Fruit fly (Drosophila melanogaster): Measurements from ENCODE around the gene Trmt112.

Trmt112 gene

DNA sequence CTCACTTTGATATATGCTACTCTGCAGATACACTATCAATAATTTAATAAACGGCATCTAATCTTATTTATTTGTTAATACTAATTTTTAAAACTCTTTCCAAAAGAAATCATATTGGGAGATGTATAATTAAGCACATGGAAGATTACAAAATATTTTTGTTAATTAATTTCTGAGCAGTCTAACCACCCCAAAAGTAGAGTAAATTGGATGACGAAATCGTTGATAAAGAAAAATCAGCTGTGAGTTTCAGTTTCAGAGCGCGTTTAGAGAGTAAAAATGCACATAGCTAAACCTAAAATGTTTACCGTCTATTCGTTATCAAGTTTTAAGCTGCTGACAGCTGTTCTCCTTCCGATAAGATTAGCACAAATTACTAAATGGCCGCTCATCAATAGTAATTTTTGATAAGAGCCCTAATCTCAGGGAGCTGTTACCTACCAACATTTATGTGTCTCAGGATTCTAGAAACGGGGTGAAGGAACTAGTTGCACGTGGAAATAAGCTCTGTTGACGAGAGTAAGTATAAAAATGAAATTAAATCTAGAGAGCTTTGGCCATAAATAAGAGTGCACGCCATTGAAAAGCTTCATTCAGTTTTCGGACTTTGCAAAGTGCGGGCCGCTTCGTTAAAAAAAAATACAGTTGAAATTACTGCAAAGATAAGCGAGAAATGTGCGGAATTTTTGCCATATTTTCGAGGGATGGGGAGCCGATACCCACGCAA lies 43.9 kb downstream of the Trmt112 start, which contains the start of the genes chb and AsnS (continued):
- TF ChIP-seq CG10431 (GFP tag; optimal IDR thresholded peaks at IDR 0.05) (no peak), ro (GFP tag; IDR thresholded peaks at IDR 0.05) (peak; percentile 62), ERR (GFP tag; optimal IDR thresholded peaks at IDR 0.05) (peak; percentile 36), gfzf (GFP tag; optimal IDR thresholded peaks at IDR 0.05) (no peak), nerfin-1 (tag; optimal IDR thresholded peaks at IDR 0.05) (peak; percentile 80), CG11398 (GFP tag; optimal IDR thresholded peaks at IDR 0.05) (peak; percentile 10), schlank (tag; optimal IDR thresholded peaks at IDR 0.05) (peak; percentile 74), CG8944 (GFP tag; optimal IDR thresholded peaks at IDR 0.05) (peak; percentile 59), TFAM (GFP tag; optimal IDR thresholded peaks at IDR 0.05) (no peak), CG11085 (GFP tag; IDR thresholded peaks at IDR 0.05) (peak; percentile 88), tna (GFP tag; IDR thresholded peaks at IDR 0.05; ENCODE audit: partially characterized antibody) (no peak), D19A (tag; optimal IDR thresholded peaks at IDR 0.05) (peak; percentile 99), Atf3 (GFP tag; optimal IDR thresholded peaks at IDR 0.05) (peak; percentile 51), CG15011 (GFP tag; optimal IDR thresholded peaks at IDR 0.05) (peak; percentile 80), nmo (GFP tag; optimal IDR thresholded peaks at IDR 0.05) (peak; percentile 94), CG2875 (GFP tag; optimal IDR thresholded peaks at IDR 0.05) (peak; percentile 62), Camta (GFP tag; optimal IDR thresholded peaks at IDR 0.05) (peak; percentile 81), CG18599 (GFP tag; optimal IDR thresholded peaks at IDR 0.05) (peak; percentile 87), Jarid2 (GFP tag; optimal IDR thresholded peaks at IDR 0.05) (no peak), CG13624 (GFP tag; optimal IDR thresholded peaks at IDR 0.05) (peak; percentile 79), B-H1 (GFP tag; IDR thresholded peaks at IDR 0.05) (peak; percentile 90), dmrt99B (tag; optimal IDR thresholded peaks at IDR 0.05) (peak; percentile 92), trem (tag; optimal IDR thresholded peaks at IDR 0.05) (peak; percentile 79), CG11093 (GFP tag; IDR thresholded peaks at IDR 0.05) (peak; percentile 81), ken (GFP tag; IDR thresholded peaks at IDR 0.05) (peak; percentile 84), tap (tag; optimal IDR thresholded peaks at IDR 0.05) (peak; percentile 94), CG9876 (GFP tag; optimal IDR thresholded peaks at IDR 0.05) (peak; percentile 20), E2f2 (GFP tag; IDR thresholded peaks at IDR 0.05) (peak; percentile 72), fu2 (GFP tag; optimal IDR thresholded peaks at IDR 0.05) (peak; percentile 78), exex (tag; optimal IDR thresholded peaks at IDR 0.05) (peak; percentile 67), fd102C (GFP tag; optimal IDR thresholded peaks at IDR 0.05) (no peak), Gsc (GFP tag; IDR thresholded peaks at IDR 0.05) (peak; percentile 50), Hsf (GFP tag; optimal IDR thresholded peaks at IDR 0.05) (peak; percentile 85), CG10321 (GFP tag; IDR thresholded peaks at IDR 0.05) (peak; percentile 76), sisA (GFP tag; IDR thresholded peaks at IDR 0.05) (peak; percentile 90), CG11696 (GFP tag; IDR thresholded peaks at IDR 0.05) (peak; percentile 82), CG3847 (GFP tag; IDR thresholded peaks at IDR 0.05) (peak; percentile 90), Bdp1 (GFP tag; optimal IDR thresholded peaks at IDR 0.05) (peak; percentile 25), NC2β (GFP tag; optimal IDR thresholded peaks at IDR 0.05) (peak; percentile 28), CG3407 (GFP tag; optimal IDR thresholded peaks at IDR 0.05) (peak; percentile 76), lmd (GFP tag; IDR thresholded peaks at IDR 0.05) (peak; percentile 92), CG11247 (GFP tag; IDR thresholded peaks at IDR 0.05) (peak; percentile 87), Scr (GFP tag; IDR thresholded peaks at IDR 0.05; ENCODE audit: partially characterized antibody) (no peak), Dbx (GFP tag; IDR thresholded peaks at IDR 0.05) (peak; percentile 88), pzg (GFP tag; optimal IDR thresholded peaks at IDR 0.05) (no peak), CG33213 (GFP tag; optimal IDR thresholded peaks at IDR 0.05) (no peak), Nf-YC (tag; optimal IDR thresholded peaks at IDR 0.05) (peak; percentile 53), Dek (tag; optimal IDR thresholded peaks at IDR 0.05) (peak; percentile 95), CG2116 (GFP tag; optimal IDR thresholded peaks at IDR 0.05) (peak; percentile 49), usp (GFP tag; optimal IDR thresholded peaks at IDR 0.05) (no peak)
